Worm (Caenorhabditis elegans) whole organism, L3 larva: ENCODE measurements around the gene C08G9.2.

Source experiments
- aly-2 ChIP-seq: fragments of 150-350 bp; optimal IDR thresholded peaks from 2 replicates; lab custom pipeline; 2014; ENCODE audit warnings: missing biosample characterization, missing genetic modification characterization
- elt-1 ChIP-seq: fragments of 150-350 bp; optimal IDR thresholded peaks from 2 replicates; lab custom pipeline; 2014; ENCODE audit warnings: missing biosample characterization, missing genetic modification characterization
- fos-1 ChIP-seq: fragments of 150-350 bp; optimal IDR thresholded peaks from 2 replicates; lab custom pipeline; 2014; ENCODE audit warnings: missing biosample characterization, missing genetic modification characterization
- lin-15B ChIP-seq: fragments of 150-350 bp; optimal IDR thresholded peaks from 2 replicates; lab custom pipeline; 2014; ENCODE audit warnings: missing biosample characterization, missing genetic modification characterization
- mdl-1 ChIP-seq: fragments of 150-350 bp; optimal IDR thresholded peaks from 2 replicates; lab custom pipeline; 2014; ENCODE audit warnings: missing biosample characterization, missing genetic modification characterization
- nhr-25 ChIP-seq: sonication (generic microtip); optimal IDR thresholded peaks from 2 replicates; lab custom pipeline; 2017; ENCODE audit warnings: missing biosample characterization, missing genetic modification characterization
- pha-4 ChIP-seq: fragments of 150-350 bp; optimal IDR thresholded peaks from 2 replicates; lab custom pipeline; 2014; ENCODE audit warnings: missing biosample characterization, missing genetic modification reagents, missing genetic modification characterization

DNA sequence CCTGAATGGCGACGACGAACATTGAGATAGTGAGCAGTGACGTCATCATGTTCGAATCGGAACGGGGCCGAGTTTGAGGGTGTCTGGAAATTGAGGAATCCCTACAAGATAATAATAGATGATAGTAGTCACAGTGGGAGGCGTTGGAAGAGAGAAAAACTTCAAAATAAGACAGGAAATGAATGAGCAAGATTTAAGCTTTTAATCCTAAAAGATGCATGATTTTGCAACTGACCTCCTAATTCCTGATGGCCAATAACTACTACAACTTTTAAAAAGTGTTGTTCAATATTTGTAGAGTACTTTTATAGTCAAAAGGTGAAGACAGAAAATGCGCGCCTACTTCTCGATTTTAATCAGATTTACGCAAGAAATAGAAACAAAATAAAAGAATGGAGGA, 25.5 kb upstream of the C08G9.2 start, which contains the start of gene flp-13:
- TF ChIP-seq nhr-25 (tag; lab: Kevin White, UChicago), result no peak
- TF ChIP-seq fos-1 (tag; lab: Kevin White, UChicago), result no peak
- TF ChIP-seq aly-2 (tag; lab: Kevin White, UChicago), result no peak
- no peak for TF ChIP-seq elt-1 (tag; lab: Kevin White, UChicago)
- no peak for TF ChIP-seq lin-15B (tag; lab: Kevin White, UChicago)
- TF ChIP-seq pha-4 (tag; lab: Kevin White, UChicago), result no peak
- TF ChIP-seq mdl-1 (tag; lab: Kevin White, UChicago), result no peak
